Worm (Caenorhabditis elegans): ENCODE results near the gene F45D3.3.

ce11 chrV:12531084-12531483, 19.1 kb downstream of the F45D3.3 start:
- TF ChIP-seq nhr-77 (tag; optimal IDR thresholded peaks at IDR 0.05) (no peak), nhr-237 (tag; optimal IDR thresholded peaks at IDR 0.05) (no peak), egl-5 (tag; optimal IDR thresholded peaks at IDR 0.05) (no peak), ZK546.5 (tag; optimal IDR thresholded peaks at IDR 0.05) (no peak), ama-1 (optimal IDR thresholded peaks at IDR 0.05) (no peak), nfya-1 (tag; optimal IDR thresholded peaks at IDR 0.05; ENCODE audit: insufficient read depth) (no peak), ztf-4 (tag; optimal IDR thresholded peaks at IDR 0.05) (no peak), fkh-10 (GFP tag; optimal IDR thresholded peaks at IDR 0.05) (no peak), hmg-11 (tag; optimal IDR thresholded peaks at IDR 0.05) (no peak), mml-1 (tag; optimal IDR thresholded peaks at IDR 0.05) (no peak), unc-62 (GFP tag; optimal IDR thresholded peaks at IDR 0.05) (no peak), snpc-4 (tag; optimal IDR thresholded peaks at IDR 0.05) (no peak), mdl-1 (tag; optimal IDR thresholded peaks at IDR 0.05) (no peak)

Measured in whole organism, L3 larva.